Fruit fly (Drosophila melanogaster) whole organism, embryonic: ENCODE results near the gene CG46460.

Source experiments
- B-H1 ChIP-seq: fragments of 200-800 bp; sonication (Bioruptor generic); IDR thresholded peaks from 3 replicates; pipeline ENCODE4 v1.3.6; 2022; ENCODE audit warnings: missing biosample characterization, missing genetic modification characterization
- Blimp-1 ChIP-seq: fragments of 200-800 bp; sonication (Bioruptor generic); optimal IDR thresholded peaks from 3 replicates; lab custom pipeline; 2018; ENCODE audit warnings: missing biosample characterization, missing genetic modification characterization, mild to moderate bottlenecking, moderate library complexity, missing genetic modification reagents
- CG10654 ChIP-seq: fragments of 200-800 bp; sonication (Bioruptor generic); optimal IDR thresholded peaks from 2 replicates; lab custom pipeline; 2016; ENCODE audit warnings: missing biosample characterization, missing genetic modification characterization
- CG10979 ChIP-seq: fragments of 200-800 bp; sonication (Bioruptor generic); optimal IDR thresholded peaks from 2 replicates; lab custom pipeline; 2018; ENCODE audit warnings: missing biosample characterization, mild to moderate bottlenecking, missing genetic modification characterization, moderate library complexity
- CG11723 ChIP-seq: fragments of 200-800 bp; sonication (Bioruptor generic); optimal IDR thresholded peaks from 2 replicates; lab custom pipeline; 2017; ENCODE audit warnings: missing biosample characterization, mild to moderate bottlenecking, missing genetic modification characterization
- CG14860 ChIP-seq: fragments of 200-800 bp; sonication (Bioruptor generic); IDR thresholded peaks from 3 replicates; pipeline ENCODE4 v1.3.6; 2022; ENCODE audit warnings: missing biosample characterization, missing genetic modification characterization; ENCODE audit not compliant: partially characterized antibody
- CG15696 ChIP-seq: fragments of 200-800 bp; sonication (Bioruptor generic); optimal IDR thresholded peaks from 2 replicates; lab custom pipeline; 2019; ENCODE audit warnings: missing biosample characterization, mild to moderate bottlenecking, missing genetic modification characterization, moderate library complexity
- CG16779 ChIP-seq: fragments of 200-800 bp; sonication (Bioruptor generic); IDR thresholded peaks from 2 replicates; pipeline ENCODE4 v1.3.6; 2022; ENCODE audit warnings: missing biosample characterization, missing genetic modification characterization
- CG17385 ChIP-seq: fragments of 200-800 bp; sonication (Bioruptor generic); optimal IDR thresholded peaks from 3 replicates; lab custom pipeline; 2018; ENCODE audit warnings: missing biosample characterization, mild to moderate bottlenecking, missing genetic modification characterization
- CG17568 ChIP-seq: fragments of 200-800 bp; sonication (Bioruptor generic); optimal IDR thresholded peaks from 2 replicates; lab custom pipeline; 2018; ENCODE audit warnings: missing biosample characterization, mild to moderate bottlenecking, missing genetic modification characterization, moderate library complexity
- CG2129 ChIP-seq: fragments of 200-800 bp; sonication (Bioruptor generic); IDR thresholded peaks from 2 replicates; pipeline ENCODE4 v1.3.6; 2022; ENCODE audit warnings: missing biosample characterization, missing genetic modification characterization; ENCODE audit not compliant: partially characterized antibody
- CG2712 ChIP-seq: fragments of 200-800 bp; optimal IDR thresholded peaks from 3 replicates; lab custom pipeline; 2019; ENCODE audit warnings: missing biosample characterization, mild to moderate bottlenecking, missing genetic modification characterization, moderate library complexity
- CG30403 ChIP-seq: fragments of 200-800 bp; sonication (Bioruptor generic); optimal IDR thresholded peaks from 3 replicates; lab custom pipeline; 2016; ENCODE audit warnings: missing biosample characterization, missing genetic modification characterization
- CG31224 ChIP-seq: fragments of 200-800 bp; sonication (Bioruptor generic); IDR thresholded peaks from 2 replicates; pipeline ENCODE4 v1.3.6; 2022; ENCODE audit warnings: missing biosample characterization, missing genetic modification characterization
- CG31388 ChIP-seq: fragments of 200-800 bp; sonication (Bioruptor generic); optimal IDR thresholded peaks from 2 replicates; lab custom pipeline; 2016; ENCODE audit warnings: missing biosample characterization, missing genetic modification characterization
- CG33213 ChIP-seq: fragments of 200-800 bp; sonication (Bioruptor generic); optimal IDR thresholded peaks from 3 replicates; lab custom pipeline; 2016; ENCODE audit warnings: missing biosample characterization, missing genetic modification characterization
- CG34224 ChIP-seq: fragments of 200-800 bp; sonication (Bioruptor generic); IDR thresholded peaks from 3 replicates; pipeline ENCODE4 v1.3.6; 2022; ENCODE audit warnings: missing biosample characterization, missing genetic modification characterization; ENCODE audit not compliant: partially characterized antibody
- CG3726 ChIP-seq: fragments of 200-800 bp; sonication (Bioruptor generic); IDR thresholded peaks from 3 replicates; pipeline ENCODE4, ENCODE4 v1.3.6; 2022; ENCODE audit warnings: missing biosample characterization, missing genetic modification characterization
- CG4328 ChIP-seq: fragments of 200-800 bp; sonication (Bioruptor generic); optimal IDR thresholded peaks from 3 replicates; lab custom pipeline; 2017; ENCODE audit warnings: missing biosample characterization, missing genetic modification reagents, missing genetic modification characterization
- CG6765 ChIP-seq: fragments of 200-800 bp; sonication (Bioruptor generic); optimal IDR thresholded peaks from 3 replicates; lab custom pipeline; 2017; ENCODE audit warnings: missing biosample characterization, mild to moderate bottlenecking, missing genetic modification characterization
- CG7839 ChIP-seq: fragments of 200-800 bp; sonication (Bioruptor generic); optimal IDR thresholded peaks from 3 replicates; lab custom pipeline; 2018; ENCODE audit warnings: missing biosample characterization, mild to moderate bottlenecking, missing genetic modification characterization, moderate library complexity
- CG8944 ChIP-seq: fragments of 200-800 bp; sonication (Bioruptor generic); optimal IDR thresholded peaks from 3 replicates; lab custom pipeline; 2016; ENCODE audit warnings: missing biosample characterization, missing genetic modification characterization
- CG9797 ChIP-seq: fragments of 200-800 bp; sonication (Bioruptor generic); optimal IDR thresholded peaks from 3 replicates; lab custom pipeline; 2018; ENCODE audit warnings: missing biosample characterization, mild to moderate bottlenecking, missing genetic modification characterization
- CG9817 ChIP-seq: fragments of 200-800 bp; sonication (Bioruptor generic); optimal IDR thresholded peaks from 2 replicates; lab custom pipeline; 2018; ENCODE audit warnings: missing biosample characterization, mild to moderate bottlenecking, missing genetic modification characterization, moderate library complexity
- Elba2 ChIP-seq: fragments of 200-800 bp; sonication (Bioruptor generic); optimal IDR thresholded peaks from 3 replicates; lab custom pipeline; 2016; ENCODE audit warnings: missing biosample characterization, missing genetic modification characterization
- HLH54F ChIP-seq: fragments of 200-800 bp; sonication (Bioruptor generic); optimal IDR thresholded peaks from 3 replicates; lab custom pipeline; 2016; ENCODE audit warnings: missing biosample characterization, missing genetic modification characterization
- Hmr ChIP-seq: fragments of 200-800 bp; sonication (Bioruptor generic); optimal IDR thresholded peaks from 3 replicates; lab custom pipeline; 2017; ENCODE audit warnings: mild to moderate bottlenecking, missing biosample characterization, missing genetic modification reagents, missing genetic modification characterization
- MESR4 ChIP-seq: fragments of 200-800 bp; sonication (Bioruptor generic); optimal IDR thresholded peaks from 2 replicates; lab custom pipeline; 2018; ENCODE audit warnings: missing biosample characterization, mild to moderate bottlenecking, missing genetic modification characterization, moderate library complexity
- Med ChIP-seq: fragments of 200-800 bp; sonication (Bioruptor generic); peaks from one replicate; lab custom pipeline; 2016; ENCODE audit warnings: missing biosample characterization, missing genetic modification characterization, mild to moderate bottlenecking, inconsistent platforms, moderate library complexity
- Oaz ChIP-seq: fragments of 200-800 bp; sonication (Bioruptor generic); IDR thresholded peaks from 2 replicates; pipeline ENCODE4 v1.3.6; 2022; ENCODE audit warnings: missing biosample characterization, missing genetic modification characterization
- Oli ChIP-seq: fragments of 200-800 bp; sonication (Bioruptor generic); optimal IDR thresholded peaks from 2 replicates; lab custom pipeline; 2018; ENCODE audit warnings: missing biosample characterization, mild to moderate bottlenecking, missing genetic modification characterization, moderate library complexity
- Rfx ChIP-seq: fragments of 200-800 bp; sonication (Bioruptor generic); IDR thresholded peaks from 2 replicates; pipeline ENCODE4 v1.3.6; 2022; ENCODE audit warnings: missing biosample characterization, missing genetic modification characterization
- Vsx1 ChIP-seq: fragments of 200-800 bp; sonication (Bioruptor generic); optimal IDR thresholded peaks from 2 replicates; lab custom pipeline; 2017; ENCODE audit warnings: missing biosample characterization, mild to moderate bottlenecking, missing genetic modification characterization, missing genetic modification reagents
- ap ChIP-seq: fragments of 200-800 bp; sonication (Bioruptor generic); IDR thresholded peaks from 2 replicates; pipeline ENCODE4 v1.3.6; 2022; ENCODE audit warnings: missing biosample characterization, missing genetic modification characterization
- ase ChIP-seq: fragments of 200-800 bp; sonication (Bioruptor generic); IDR thresholded peaks from 3 replicates; pipeline ENCODE4 v1.3.6; 2022; ENCODE audit warnings: missing biosample characterization, missing genetic modification characterization
- danr ChIP-seq: fragments of 200-800 bp; sonication (Bioruptor generic); IDR thresholded peaks from 2 replicates; pipeline ENCODE4 v1.3.6; 2022; ENCODE audit warnings: missing biosample characterization, missing genetic modification characterization
- en ChIP-seq: fragments of 200-800 bp; sonication (Bioruptor generic); optimal IDR thresholded peaks from 2 replicates; lab custom pipeline; 2016; ENCODE audit warnings: missing biosample characterization, missing genetic modification characterization
- fd102C ChIP-seq: fragments of 200-800 bp; sonication (Bioruptor generic); optimal IDR thresholded peaks from 2 replicates; lab custom pipeline; 2018; ENCODE audit warnings: missing biosample characterization, mild to moderate bottlenecking, missing genetic modification characterization, moderate library complexity
- fu2 ChIP-seq: fragments of 200-800 bp; sonication (Bioruptor generic); optimal IDR thresholded peaks from 2 replicates; lab custom pipeline; 2016; ENCODE audit warnings: missing biosample characterization, missing genetic modification characterization
- lola ChIP-seq, 3 experiments: fragments of >200 bp in 2 of 3; fragments of 200-800 bp in 1 of 3; sonication (Bioruptor generic) in 1 of 3; optimal IDR thresholded peaks; 2 replicates each; lab custom pipeline; 2017 to 2019; ENCODE audit warnings: missing biosample characterization in 3 of 3, missing genetic modification characterization in 3 of 3, mild to moderate bottlenecking in 1 of 3, moderate library complexity in 1 of 3
- odd ChIP-seq: fragments of 200-800 bp; sonication (Bioruptor generic); optimal IDR thresholded peaks from 2 replicates; lab custom pipeline; 2017; ENCODE audit warnings: missing biosample characterization, mild to moderate bottlenecking, missing genetic modification characterization
- psq ChIP-seq: fragments of 200-800 bp; sonication (Bioruptor generic); optimal IDR thresholded peaks from 2 replicates; lab custom pipeline; 2017; ENCODE audit warnings: missing biosample characterization, missing genetic modification characterization
- pum ChIP-seq: fragments of 200-800 bp; sonication (Bioruptor generic); optimal IDR thresholded peaks from 2 replicates; lab custom pipeline; 2016; ENCODE audit warnings: missing biosample characterization, missing genetic modification characterization
- ranshi ChIP-seq: fragments of 200-800 bp; sonication (Bioruptor generic); IDR thresholded peaks from 2 replicates; pipeline ENCODE4 v1.3.6; 2022; ENCODE audit warnings: missing biosample characterization, missing genetic modification characterization
- ro ChIP-seq: fragments of 200-800 bp; sonication (Bioruptor generic); IDR thresholded peaks from 2 replicates; pipeline ENCODE4 v1.3.6; 2022; ENCODE audit warnings: missing biosample characterization, missing genetic modification characterization
- sens ChIP-seq: fragments of 200-800 bp; sonication (Bioruptor generic); peaks from one replicate; lab custom pipeline; 2016; ENCODE audit warnings: missing biosample characterization, missing genetic modification characterization
- unc-4 ChIP-seq: fragments of 200-800 bp; sonication (Bioruptor generic); IDR thresholded peaks from 2 replicates; pipeline ENCODE4 v1.3.6; 2022; ENCODE audit warnings: missing biosample characterization, missing genetic modification characterization; ENCODE audit not compliant: partially characterized antibody
- unpg ChIP-seq: fragments of 200-800 bp; sonication (Bioruptor generic); optimal IDR thresholded peaks from 3 replicates; lab custom pipeline; 2018; ENCODE audit warnings: missing biosample characterization, mild to moderate bottlenecking, missing genetic modification characterization, moderate library complexity

The CG46460 gene

dm6 chr3L:4261177-4261576 is 34.1 kb upstream of the CG46460 start:
- TF ChIP-seq CG10979 (tag; lab: Kevin White, UChicago) (no peak), Med (GFP tag; lab: Kevin White, UChicago) (peak; percentile 50), sens (GFP tag; lab: Kevin White, UChicago) (peak; percentile 51)
- TF ChIP-seq, all 482 proteins: peak for 2

DNA sequence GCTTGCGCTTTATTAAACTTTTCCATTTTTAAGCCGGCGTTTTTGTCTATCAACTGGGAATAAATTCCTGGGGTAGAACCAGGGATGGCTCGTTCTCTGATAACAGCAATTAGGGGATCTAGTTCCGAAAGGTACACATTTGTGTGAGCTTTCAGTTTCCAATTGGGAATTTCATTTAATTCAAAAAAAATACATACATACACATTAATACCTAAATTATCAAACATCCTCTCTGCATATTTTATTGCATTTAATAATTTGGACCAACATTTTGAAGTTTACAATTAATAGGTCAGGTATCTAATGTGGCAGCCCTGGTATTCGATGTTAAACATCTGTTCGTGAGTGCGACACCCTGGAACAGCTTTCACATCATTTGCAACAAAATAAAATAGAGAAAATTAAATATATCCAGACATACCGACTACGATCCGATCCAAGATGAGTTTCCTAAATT is 32.0 kb upstream of the CG46460 start, which contains the start of the genes CG15011 and CG1309:
Gene CG15011 (minus strand): TSS at position 51 of the 457 bp plus-strand sequence.
Gene CG1309 (plus strand): TSS at position 329 of the 457 bp plus-strand sequence.
- TF ChIP-seq CG17385 (GFP tag; lab: Kevin White, UChicago) (peak; percentile 63), HLH54F (GFP tag; lab: Kevin White, UChicago) (peak; percentile 90), CG2712 (tag; lab: Kevin White, UChicago) (peak; percentile 90), CG15696 (peak; percentile 85), CG31388 (GFP tag; lab: Kevin White, UChicago) (peak; percentile 51), en (GFP tag; lab: Kevin White, UChicago) (peak; percentile 67), CG10654 (peak; percentile 80), CG3726 (GFP tag; lab: Robert Waterston, UW) (peak; percentile 64; the same call in 2 of the 3 replicates), Hmr (GFP tag; lab: Kevin White, UChicago) (peak; percentile 81), Elba2 (GFP tag; lab: Kevin White, UChicago) (peak; percentile 96), Oaz (GFP tag; lab: Robert Waterston, UW) (0 out of 2 replicates have a peak, but pooled peaks have one; percentile 34), CG17568 (GFP tag; lab: Kevin White, UChicago) (no peak), CG11723 (GFP tag; lab: Kevin White, UChicago) (peak; percentile 23), Blimp-1 (peak; percentile 77), Vsx1 (GFP tag; lab: Kevin White, UChicago) (peak; percentile 54), CG30403 (GFP tag; lab: Kevin White, UChicago) (peak; percentile 92), ase (GFP tag; lab: Robert Waterston, UW) (peak; percentile 72; the same call in 2 of the 3 replicates), CG16779 (GFP tag; lab: Robert Waterston, UW) (no peak), unpg (GFP tag; lab: Kevin White, UChicago) (peak; percentile 84), lola (GFP tag; optimal IDR thresholded peaks at IDR 0.05; lab: Kevin White, UChicago) (peak in 1 of 3 experiments; percentile 87), ranshi (GFP tag; lab: Robert Waterston, UW) (peak; percentile 79; the same call in 1 of the 2 replicates), CG8944 (peak; percentile 75), unc-4 (GFP tag; lab: Robert Waterston, UW) (peak; percentile 48), ap (GFP tag; lab: Robert Waterston, UW) (no peak), Rfx (peak; percentile 82; the same call in 1 of the 2 replicates), fu2 (GFP tag; lab: Kevin White, UChicago) (peak; percentile 81), CG4328 (GFP tag; lab: Kevin White, UChicago) (peak; percentile 76), MESR4 (GFP tag; lab: Kevin White, UChicago) (peak; percentile 63), CG6765 (GFP tag; lab: Kevin White, UChicago) (peak; percentile 0), danr (GFP tag; lab: Robert Waterston, UW) (peak; percentile 28; the same call in 1 of the 2 replicates), CG7839 (tag; lab: Kevin White, UChicago) (peak; percentile 85), Oli (peak; percentile 67), CG9797 (GFP tag; lab: Kevin White, UChicago) (peak; percentile 32), odd (GFP tag; lab: Kevin White, UChicago) (peak; percentile 53), CG34224 (GFP tag; lab: Robert Waterston, UW) (no peak), CG14860 (GFP tag; lab: Robert Waterston, UW) (no peak), pum (GFP tag; lab: Kevin White, UChicago) (peak; percentile 86), fd102C (GFP tag; lab: Kevin White, UChicago) (peak; percentile 68), CG9817 (peak; percentile 89), B-H1 (peak; percentile 23; the same call in 1 of the 3 replicates), CG2129 (GFP tag; lab: Robert Waterston, UW) (no peak), psq (peak; percentile 57), CG33213 (GFP tag; lab: Kevin White, UChicago) (peak; percentile 75), CG31224 (GFP tag; lab: Robert Waterston, UW) (peak; percentile 59), ro (GFP tag; lab: Robert Waterston, UW) (no peak)
